Fruit fly (Drosophila melanogaster) whole organism, embryonic: ENCODE measurements around the gene mRRF1.

ENCODE experiments used
- Ada2b ChIP-seq: fragments of 200-800 bp; sonication (Bioruptor generic); IDR thresholded peaks from 2 replicates; pipeline ENCODE4 v1.3.6; 2022; ENCODE audit warnings: missing biosample characterization, missing genetic modification characterization
- Aef1 ChIP-seq: fragments of 200-800 bp; sonication (Bioruptor generic); IDR thresholded peaks from 3 replicates; pipeline ENCODE4 v1.3.6; 2022; ENCODE audit warnings: missing biosample characterization, missing genetic modification characterization
- CG1024 ChIP-seq: fragments of 200-800 bp; sonication (Bioruptor generic); IDR thresholded peaks from 2 replicates; pipeline ENCODE4 v1.3.6; 2022; ENCODE audit warnings: missing biosample characterization, missing genetic modification characterization
- CG10431 ChIP-seq: fragments of 200-800 bp; sonication (Bioruptor generic); optimal IDR thresholded peaks from 3 replicates; lab custom pipeline; 2018; ENCODE audit warnings: missing biosample characterization, mild to moderate bottlenecking, missing genetic modification characterization
- CG10462 ChIP-seq: fragments of 200-800 bp; sonication (Bioruptor generic); optimal IDR thresholded peaks from 2 replicates; lab custom pipeline; 2016; ENCODE audit warnings: missing biosample characterization, missing genetic modification characterization
- CG10654 ChIP-seq: fragments of 200-800 bp; sonication (Bioruptor generic); optimal IDR thresholded peaks from 2 replicates; lab custom pipeline; 2016; ENCODE audit warnings: missing biosample characterization, missing genetic modification characterization
- CG11398 ChIP-seq: fragments of 200-800 bp; sonication (Bioruptor generic); optimal IDR thresholded peaks from 2 replicates; lab custom pipeline; 2016; ENCODE audit warnings: missing biosample characterization, missing genetic modification characterization
- CG12659 ChIP-seq: fragments of 200-800 bp; sonication (Bioruptor generic); optimal IDR thresholded peaks from 3 replicates; lab custom pipeline; 2017; ENCODE audit warnings: mild to moderate bottlenecking, missing biosample characterization, missing genetic modification reagents, missing genetic modification characterization
- CG13424 ChIP-seq: fragments of 200-800 bp; sonication (Bioruptor generic); optimal IDR thresholded peaks from 2 replicates; lab custom pipeline; 2019; ENCODE audit warnings: missing biosample characterization, mild to moderate bottlenecking, missing genetic modification characterization, moderate library complexity
- CG13894 ChIP-seq: fragments of 200-800 bp; sonication (Bioruptor generic); optimal IDR thresholded peaks from 3 replicates; lab custom pipeline; 2018; ENCODE audit warnings: missing biosample characterization, mild to moderate bottlenecking, missing genetic modification characterization, moderate library complexity
- CG15479 ChIP-seq: fragments of 200-800 bp; sonication (Bioruptor generic); optimal IDR thresholded peaks from 3 replicates; lab custom pipeline; 2019; ENCODE audit warnings: missing biosample characterization, mild to moderate bottlenecking, missing genetic modification characterization, moderate library complexity
- CG15514 ChIP-seq: fragments of 200-800 bp; sonication (Bioruptor generic); optimal IDR thresholded peaks from 3 replicates; lab custom pipeline; 2017; ENCODE audit warnings: missing biosample characterization, missing genetic modification characterization, mild to moderate bottlenecking, moderate library complexity, missing genetic modification reagents
- CG16815 ChIP-seq: fragments of 200-800 bp; sonication (Bioruptor generic); optimal IDR thresholded peaks from 3 replicates; lab custom pipeline; 2017; ENCODE audit warnings: missing biosample characterization, mild to moderate bottlenecking, missing genetic modification characterization
- CG17186 ChIP-seq: fragments of 200-800 bp; sonication (Bioruptor generic); optimal IDR thresholded peaks from 3 replicates; lab custom pipeline; 2017; ENCODE audit warnings: missing biosample characterization, missing genetic modification reagents, missing genetic modification characterization
- CG17361 ChIP-seq: fragments of 200-800 bp; sonication (Bioruptor generic); IDR thresholded peaks from 3 replicates; pipeline ENCODE4 v1.3.6; 2022; ENCODE audit warnings: missing biosample characterization, missing genetic modification characterization
- CG17385 ChIP-seq: fragments of 200-800 bp; sonication (Bioruptor generic); optimal IDR thresholded peaks from 3 replicates; lab custom pipeline; 2018; ENCODE audit warnings: missing biosample characterization, mild to moderate bottlenecking, missing genetic modification characterization
- CG17568 ChIP-seq: fragments of 200-800 bp; sonication (Bioruptor generic); optimal IDR thresholded peaks from 2 replicates; lab custom pipeline; 2018; ENCODE audit warnings: missing biosample characterization, mild to moderate bottlenecking, missing genetic modification characterization, moderate library complexity
- CG18599 ChIP-seq: fragments of 200-800 bp; sonication (Bioruptor generic); optimal IDR thresholded peaks from 3 replicates; lab custom pipeline; 2017; ENCODE audit warnings: missing biosample characterization, missing genetic modification characterization, mild to moderate bottlenecking, moderate library complexity, missing genetic modification reagents
- CG32532 ChIP-seq: fragments of 200-800 bp; sonication (Bioruptor generic); IDR thresholded peaks from 2 replicates; pipeline ENCODE4 v1.3.6; 2022; ENCODE audit warnings: missing biosample characterization, missing genetic modification characterization
- CG32767 ChIP-seq: fragments of 200-800 bp; sonication (Bioruptor generic); IDR thresholded peaks from 2 replicates; pipeline ENCODE4 v1.3.6; 2022; ENCODE audit warnings: missing biosample characterization, missing genetic modification characterization
- CG3281 ChIP-seq: fragments of 200-800 bp; sonication (Bioruptor generic); optimal IDR thresholded peaks from 3 replicates; lab custom pipeline; 2017; ENCODE audit warnings: missing biosample characterization, mild to moderate bottlenecking, missing genetic modification characterization
- CG3995 ChIP-seq: fragments of 200-800 bp; sonication (Bioruptor generic); optimal IDR thresholded peaks from 3 replicates; lab custom pipeline; 2016; ENCODE audit warnings: missing biosample characterization, missing genetic modification characterization
- CG4617 ChIP-seq: fragments of 200-800 bp; sonication (Bioruptor generic); optimal IDR thresholded peaks from 3 replicates; lab custom pipeline; 2016; ENCODE audit warnings: missing biosample characterization, missing genetic modification characterization, borderline replicate concordance
- CG4820 ChIP-seq: fragments of 200-800 bp; sonication (Bioruptor generic); optimal IDR thresholded peaks from 3 replicates; lab custom pipeline; 2016; ENCODE audit warnings: missing biosample characterization, missing genetic modification characterization
- CG7963 ChIP-seq: fragments of 200-800 bp; sonication (Bioruptor generic); IDR thresholded peaks from 3 replicates; pipeline ENCODE4 v1.3.6; 2022; ENCODE audit warnings: missing biosample characterization, missing genetic modification characterization; ENCODE audit not compliant: partially characterized antibody
- CG7987 ChIP-seq: fragments of 200-800 bp; sonication (Bioruptor generic); optimal IDR thresholded peaks from 2 replicates; lab custom pipeline; 2018; ENCODE audit warnings: missing biosample characterization, mild to moderate bottlenecking, missing genetic modification characterization, moderate library complexity
- CG8359 ChIP-seq: fragments of 200-800 bp; sonication (Bioruptor generic); optimal IDR thresholded peaks from 2 replicates; lab custom pipeline; 2017; ENCODE audit warnings: missing biosample characterization, mild to moderate bottlenecking, missing genetic modification characterization, borderline replicate concordance
- CG9215 ChIP-seq: fragments of 200-800 bp; sonication (Bioruptor generic); IDR thresholded peaks from 2 replicates; pipeline ENCODE4 v1.3.6; 2022; ENCODE audit warnings: missing biosample characterization, missing genetic modification characterization
- D19A ChIP-seq: fragments of 200-800 bp; optimal IDR thresholded peaks from 3 replicates; lab custom pipeline; 2019; ENCODE audit warnings: missing biosample characterization, mild to moderate bottlenecking, missing genetic modification characterization, moderate library complexity
- Fer1 ChIP-seq: fragments of 200-800 bp; sonication (Bioruptor generic); optimal IDR thresholded peaks from 2 replicates; lab custom pipeline; 2017; ENCODE audit warnings: missing biosample characterization, mild to moderate bottlenecking, missing genetic modification characterization
- Fer3 ChIP-seq: fragments of 200-800 bp; sonication (Bioruptor generic); optimal IDR thresholded peaks from 2 replicates; lab custom pipeline; 2018; ENCODE audit warnings: missing biosample characterization, mild to moderate bottlenecking, missing genetic modification characterization, moderate library complexity
- Gsc ChIP-seq: fragments of 200-800 bp; sonication (Bioruptor generic); IDR thresholded peaks from 2 replicates; pipeline ENCODE4 v1.3.6; 2022; ENCODE audit warnings: missing biosample characterization, missing genetic modification characterization
- HLH54F ChIP-seq: fragments of 200-800 bp; sonication (Bioruptor generic); optimal IDR thresholded peaks from 3 replicates; lab custom pipeline; 2016; ENCODE audit warnings: missing biosample characterization, missing genetic modification characterization
- Hmr ChIP-seq: fragments of 200-800 bp; sonication (Bioruptor generic); optimal IDR thresholded peaks from 3 replicates; lab custom pipeline; 2017; ENCODE audit warnings: mild to moderate bottlenecking, missing biosample characterization, missing genetic modification reagents, missing genetic modification characterization
- Hr3 ChIP-seq: fragments of 200-800 bp; sonication (Bioruptor generic); optimal IDR thresholded peaks from 3 replicates; lab custom pipeline; 2016; ENCODE audit warnings: missing biosample characterization, missing genetic modification characterization
- Rfx ChIP-seq: fragments of 200-800 bp; sonication (Bioruptor generic); IDR thresholded peaks from 2 replicates; pipeline ENCODE4 v1.3.6; 2022; ENCODE audit warnings: missing biosample characterization, missing genetic modification characterization
- croc ChIP-seq: fragments of 200-800 bp; sonication (Bioruptor generic); conservative IDR thresholded peaks from 3 replicates; pipeline ENCODE4 v1.3.6; 2022; ENCODE audit warnings: missing biosample characterization, missing genetic modification characterization
- exex ChIP-seq: fragments of 200-800 bp; sonication (Bioruptor generic); optimal IDR thresholded peaks from 4 replicates; lab custom pipeline; 2018; ENCODE audit warnings: missing biosample characterization, mild to moderate bottlenecking, missing genetic modification characterization, moderate library complexity
- eyg ChIP-seq: fragments of 200-800 bp; sonication (Bioruptor generic); optimal IDR thresholded peaks from 3 replicates; lab custom pipeline; 2016; ENCODE audit warnings: missing biosample characterization, missing genetic modification characterization
- fd96Cb ChIP-seq: fragments of 200-800 bp; sonication (Bioruptor generic); optimal IDR thresholded peaks from 2 replicates; lab custom pipeline; 2018; ENCODE audit warnings: missing biosample characterization, mild to moderate bottlenecking, missing genetic modification characterization, moderate library complexity
- h ChIP-seq: fragments of >200 bp; optimal IDR thresholded peaks from 2 replicates; lab custom pipeline; 2017
- hb ChIP-seq: fragments of 200-800 bp; sonication (Bioruptor generic); IDR thresholded peaks from 3 replicates; pipeline ENCODE4 v1.3.6; 2022; ENCODE audit warnings: missing biosample characterization, missing genetic modification characterization; ENCODE audit not compliant: partially characterized antibody
- nerfin-2 ChIP-seq: fragments of 200-800 bp; sonication (Bioruptor generic); IDR thresholded peaks from 2 replicates; pipeline ENCODE4 v1.3.6; 2022; ENCODE audit warnings: missing biosample characterization, missing genetic modification characterization; ENCODE audit not compliant: partially characterized antibody
- nom ChIP-seq: fragments of 200-800 bp; sonication (Bioruptor generic); optimal IDR thresholded peaks from 2 replicates; lab custom pipeline; 2017; ENCODE audit warnings: missing biosample characterization, missing genetic modification characterization, mild to moderate bottlenecking, moderate library complexity, missing genetic modification reagents
- schlank ChIP-seq: fragments of 200-800 bp; sonication (Bioruptor generic); optimal IDR thresholded peaks from 2 replicates; lab custom pipeline; 2018; ENCODE audit warnings: missing biosample characterization, mild to moderate bottlenecking, missing genetic modification characterization
- slp2 ChIP-seq: fragments of 200-800 bp; sonication (Bioruptor generic); optimal IDR thresholded peaks from 2 replicates; lab custom pipeline; 2016; ENCODE audit warnings: missing biosample characterization, missing genetic modification characterization
- stc ChIP-seq: fragments of 200-800 bp; sonication (Bioruptor generic); IDR thresholded peaks from 2 replicates; pipeline ENCODE4 v1.3.6; 2022; ENCODE audit warnings: missing biosample characterization, missing genetic modification characterization
- stwl ChIP-seq: fragments of 200-800 bp; sonication (Bioruptor generic); optimal IDR thresholded peaks from 3 replicates; lab custom pipeline; 2018; ENCODE audit warnings: missing biosample characterization, mild to moderate bottlenecking, missing genetic modification characterization, moderate library complexity
- unpg ChIP-seq: fragments of 200-800 bp; sonication (Bioruptor generic); optimal IDR thresholded peaks from 3 replicates; lab custom pipeline; 2018; ENCODE audit warnings: missing biosample characterization, mild to moderate bottlenecking, missing genetic modification characterization, moderate library complexity
- wor ChIP-seq: fragments of 200-800 bp; sonication (Bioruptor generic); IDR thresholded peaks from 2 replicates; pipeline ENCODE4 v1.3.6; 2022; ENCODE audit warnings: missing biosample characterization, missing genetic modification characterization

The mRRF1 gene

DNA sequence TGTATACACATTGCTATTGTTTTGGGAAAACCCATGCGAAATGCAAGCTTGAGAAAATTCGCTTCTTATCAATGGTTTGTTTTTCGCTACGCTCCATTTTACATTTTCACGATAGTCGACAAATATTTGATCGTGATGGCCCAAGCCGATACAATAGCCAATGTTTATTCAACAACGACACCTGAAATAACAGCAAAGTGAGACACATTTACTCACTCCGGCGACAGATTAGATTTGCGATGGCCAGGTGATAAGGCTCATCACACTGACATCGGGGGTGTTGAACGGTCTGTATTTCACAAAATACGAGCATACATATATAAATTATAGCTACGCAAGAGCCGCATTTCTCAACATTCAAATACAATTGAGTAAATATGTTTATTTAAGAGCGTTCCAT lies 33.0 kb downstream of the mRRF1 start (continued):
- no peak for TF ChIP-seq hb (GFP tag; lab: Robert Waterston, UW)
- TF ChIP-seq CG15479 (GFP tag; lab: Kevin White, UChicago): peak; percentile 12
- no peak for TF ChIP-seq stwl (tag; lab: Kevin White, UChicago)
- peak; percentile 67 for TF ChIP-seq CG17568 (GFP tag; lab: Kevin White, UChicago)
- TF ChIP-seq CG4617 (GFP tag; lab: Kevin White, UChicago): no peak
- TF ChIP-seq Hr3: no peak
- peak; percentile 80 for TF ChIP-seq CG13894 (tag; lab: Kevin White, UChicago)
- TF ChIP-seq fd96Cb (tag; lab: Kevin White, UChicago): no peak
- TF ChIP-seq CG10654 (GFP tag; lab: Kevin White, UChicago): peak; percentile 71
- TF ChIP-seq unpg (GFP tag; lab: Kevin White, UChicago): peak; percentile 45
- peak; percentile 36 for TF ChIP-seq CG17385 (GFP tag; lab: Kevin White, UChicago)
- peak; percentile 24; the same call in 1 of the 2 replicates for TF ChIP-seq Ada2b (GFP tag; lab: Robert Waterston, UW)
- TF ChIP-seq nom (GFP tag; lab: Kevin White, UChicago): peak; percentile 60
- TF ChIP-seq CG11398 (GFP tag; lab: Kevin White, UChicago): peak; percentile 41
- peak; percentile 69 for TF ChIP-seq Rfx
- peak; percentile 19 for TF ChIP-seq D19A
- TF ChIP-seq eyg: peak; percentile 84
- no peak for TF ChIP-seq CG10431
- peak; percentile 39 for TF ChIP-seq CG13424 (tag; lab: Kevin White, UChicago)
- TF ChIP-seq wor: no peak
- TF ChIP-seq slp2 (GFP tag; lab: Kevin White, UChicago): no peak
- TF ChIP-seq CG16815 (GFP tag; lab: Kevin White, UChicago): no peak
- TF ChIP-seq CG7963 (GFP tag; lab: Robert Waterston, UW): no peak
- no peak for TF ChIP-seq Aef1
- TF ChIP-seq CG17361: no peak
- TF ChIP-seq exex: peak; percentile 79
- TF ChIP-seq Hmr (GFP tag; lab: Kevin White, UChicago): peak; percentile 87
- peak; percentile 12 for TF ChIP-seq CG4820 (GFP tag; lab: Kevin White, UChicago)
- TF ChIP-seq CG1024 (GFP tag; lab: Robert Waterston, UW): peak; percentile 41; the same call in 1 of the 2 replicates
- no peak for TF ChIP-seq h (lab: Kevin White, UChicago)
- peak; percentile 56 for TF ChIP-seq CG8359 (GFP tag; lab: Kevin White, UChicago)
- peak; percentile 20 for TF ChIP-seq CG12659 (GFP tag; lab: Kevin White, UChicago)
- TF ChIP-seq CG10462 (GFP tag; lab: Kevin White, UChicago): no peak
- no peak for TF ChIP-seq CG9215 (GFP tag; lab: Robert Waterston, UW)
- peak; percentile 30; the same call in 1 of the 2 replicates for TF ChIP-seq CG32532 (GFP tag; lab: Robert Waterston, UW)
- no peak for TF ChIP-seq nerfin-2 (GFP tag; lab: Robert Waterston, UW)
- peak; percentile 53; the same call in 1 of the 2 replicates for TF ChIP-seq stc (GFP tag; lab: Robert Waterston, UW)
- TF ChIP-seq HLH54F: peak; percentile 10
- peak; percentile 38 for TF ChIP-seq CG17186 (GFP tag; lab: Kevin White, UChicago)
- peak; percentile 47 for TF ChIP-seq CG3995
- TF ChIP-seq CG15514 (GFP tag; lab: Kevin White, UChicago): peak; percentile 89
- TF ChIP-seq Gsc: no peak
- TF ChIP-seq CG3281 (GFP tag; lab: Kevin White, UChicago): peak; percentile 91
- no peak for TF ChIP-seq CG32767
- TF ChIP-seq croc: no peak
- peak; percentile 89 for TF ChIP-seq schlank (tag; lab: Kevin White, UChicago)
- peak; percentile 84 for TF ChIP-seq Fer3
- peak; percentile 96 for TF ChIP-seq CG18599 (GFP tag; lab: Kevin White, UChicago)
- peak; percentile 93 for TF ChIP-seq Fer1
- TF ChIP-seq CG7987: peak; percentile 94
